Worm (Caenorhabditis elegans) whole organism, mixed stage, embryonic: Measurements from ENCODE around the gene Y59H11AM.1.

Source experiments
- cnd-1 ChIP-seq: fragments of 200-800 bp; sonication (Bioruptor generic); optimal IDR thresholded peaks from 2 replicates; lab custom pipeline; 2018; ENCODE audit warnings: mild to moderate bottlenecking, missing genetic modification characterization, missing compliant biosample characterization
- drap-1 ChIP-seq: fragments of 200-800 bp; sonication (Bioruptor generic); optimal IDR thresholded peaks from 3 replicates; lab custom pipeline; 2018; ENCODE audit warnings: mild to moderate bottlenecking, missing genetic modification characterization, missing compliant biosample characterization
- unc-39 ChIP-seq: fragments of 150-350 bp; optimal IDR thresholded peaks from 2 replicates; lab custom pipeline; 2014; ENCODE audit warnings: missing biosample characterization, missing genetic modification characterization

DNA sequence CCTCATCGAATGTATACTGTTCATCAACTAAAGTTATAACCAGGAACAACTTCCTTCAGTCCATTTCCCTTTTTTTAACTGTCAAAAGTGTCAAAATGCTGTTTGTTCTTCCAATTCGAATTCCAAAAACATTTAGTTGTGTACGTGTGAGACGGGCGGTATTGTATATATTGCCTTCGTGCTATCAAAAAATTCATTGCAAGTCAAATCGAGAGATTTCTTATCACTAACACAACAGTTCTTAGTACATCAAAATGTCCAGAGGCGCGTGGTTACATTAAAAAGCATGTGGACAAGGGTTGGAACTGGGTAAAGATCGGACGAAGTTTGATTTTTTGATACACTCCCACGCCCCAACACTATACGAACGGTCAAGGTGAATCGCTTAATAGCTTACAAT is 42.9 kb upstream of the Y59H11AM.1 start:
- TF ChIP-seq drap-1 = no peak
- TF ChIP-seq unc-39 (tag; lab: Kevin White, UChicago) = no peak
- TF ChIP-seq cnd-1 (tag; lab: Kevin White, UChicago) = no peak
